Fruit fly (Drosophila melanogaster) whole organism, embryonic: ENCODE results near the gene pbl.

ENCODE experiments used
- Antp ChIP-seq: fragments of 200-800 bp; sonication (Bioruptor generic); optimal IDR thresholded peaks from 3 replicates; lab custom pipeline; 2016; ENCODE audit warnings: missing biosample characterization, missing genetic modification characterization
- Asciz ChIP-seq: fragments of 200-800 bp; sonication (Bioruptor generic); optimal IDR thresholded peaks from 2 replicates; lab custom pipeline; 2017; ENCODE audit warnings: missing biosample characterization, mild to moderate bottlenecking, missing genetic modification characterization, missing genetic modification reagents
- Atf3 ChIP-seq: fragments of 200-800 bp; sonication (Bioruptor generic); optimal IDR thresholded peaks from 3 replicates; lab custom pipeline; 2016; ENCODE audit warnings: missing biosample characterization, missing genetic modification characterization
- Atf6 ChIP-seq: fragments of 200-800 bp; sonication (Bioruptor generic); IDR thresholded peaks from 2 replicates; pipeline ENCODE4 v1.3.6; 2022; ENCODE audit warnings: missing biosample characterization, missing genetic modification characterization
- Awh ChIP-seq: fragments of 200-800 bp; sonication (Bioruptor generic); IDR thresholded peaks from 2 replicates; pipeline ENCODE4, ENCODE4 v1.3.6; 2022; ENCODE audit warnings: missing biosample characterization, missing genetic modification characterization
- Bteb2 ChIP-seq: fragments of 200-800 bp; sonication (Bioruptor generic); optimal IDR thresholded peaks from 2 replicates; lab custom pipeline; 2016; ENCODE audit warnings: missing biosample characterization, missing genetic modification characterization
- CG10209 ChIP-seq: fragments of 200-800 bp; sonication (Bioruptor generic); optimal IDR thresholded peaks from 3 replicates; lab custom pipeline; 2017; ENCODE audit warnings: missing biosample characterization, mild to moderate bottlenecking, missing genetic modification characterization, missing genetic modification reagents
- CG10274 ChIP-seq: fragments of 200-800 bp; sonication (Bioruptor generic); optimal IDR thresholded peaks from 3 replicates; lab custom pipeline; 2017; ENCODE audit warnings: missing biosample characterization, mild to moderate bottlenecking, missing genetic modification characterization
- CG11696 ChIP-seq: fragments of 200-800 bp; sonication (Bioruptor generic); IDR thresholded peaks from 2 replicates; pipeline ENCODE4 v1.3.6; 2022; ENCODE audit warnings: missing biosample characterization, missing genetic modification characterization
- CG12299 ChIP-seq: fragments of 200-800 bp; sonication (Bioruptor generic); optimal IDR thresholded peaks from 2 replicates; lab custom pipeline; 2018; ENCODE audit warnings: missing biosample characterization, mild to moderate bottlenecking, missing genetic modification characterization
- CG13894 ChIP-seq: fragments of 200-800 bp; sonication (Bioruptor generic); optimal IDR thresholded peaks from 3 replicates; lab custom pipeline; 2018; ENCODE audit warnings: missing biosample characterization, mild to moderate bottlenecking, missing genetic modification characterization, moderate library complexity
- CG15011 ChIP-seq: fragments of 200-800 bp; sonication (Bioruptor generic); optimal IDR thresholded peaks from 3 replicates; lab custom pipeline; 2018; ENCODE audit warnings: missing biosample characterization, mild to moderate bottlenecking, missing genetic modification characterization
- CG17802 ChIP-seq: fragments of 200-800 bp; sonication (Bioruptor generic); optimal IDR thresholded peaks from 2 replicates; lab custom pipeline; 2018; ENCODE audit warnings: missing biosample characterization, mild to moderate bottlenecking, missing genetic modification characterization, moderate library complexity
- CG18599 ChIP-seq: fragments of 200-800 bp; sonication (Bioruptor generic); optimal IDR thresholded peaks from 3 replicates; lab custom pipeline; 2017; ENCODE audit warnings: missing biosample characterization, missing genetic modification characterization, mild to moderate bottlenecking, moderate library complexity, missing genetic modification reagents
- CG2199 ChIP-seq: fragments of 200-800 bp; sonication (Bioruptor generic); IDR thresholded peaks from 3 replicates; pipeline ENCODE4 v1.3.6; 2022; ENCODE audit warnings: missing biosample characterization, missing genetic modification characterization
- CG2202 ChIP-seq: fragments of 200-800 bp; sonication (Bioruptor generic); optimal IDR thresholded peaks from 2 replicates; lab custom pipeline; 2018; ENCODE audit warnings: missing biosample characterization, mild to moderate bottlenecking, missing genetic modification characterization
- CG2889 ChIP-seq: fragments of 200-800 bp; sonication (Bioruptor generic); IDR thresholded peaks from 3 replicates; pipeline ENCODE4 v1.3.6; 2022; ENCODE audit warnings: missing biosample characterization, missing genetic modification characterization
- CG30020 ChIP-seq: fragments of 200-800 bp; optimal IDR thresholded peaks from 2 replicates; lab custom pipeline; 2019; ENCODE audit warnings: missing biosample characterization, mild to moderate bottlenecking, missing genetic modification characterization, moderate library complexity
- CG3407 ChIP-seq: fragments of 200-800 bp; sonication (Bioruptor generic); optimal IDR thresholded peaks from 2 replicates; lab custom pipeline; 2018; ENCODE audit warnings: missing biosample characterization, mild to moderate bottlenecking, missing genetic modification characterization
- CG5180 ChIP-seq: fragments of 200-800 bp; sonication (Bioruptor generic); optimal IDR thresholded peaks from 3 replicates; lab custom pipeline; 2017; ENCODE audit warnings: missing biosample characterization, missing genetic modification characterization, mild to moderate bottlenecking, moderate library complexity, missing genetic modification reagents
- CG6765 ChIP-seq: fragments of 200-800 bp; sonication (Bioruptor generic); optimal IDR thresholded peaks from 3 replicates; lab custom pipeline; 2017; ENCODE audit warnings: missing biosample characterization, mild to moderate bottlenecking, missing genetic modification characterization
- CG7786 ChIP-seq: fragments of 200-800 bp; sonication (Bioruptor generic); optimal IDR thresholded peaks from 2 replicates; lab custom pipeline; 2016; ENCODE audit warnings: missing biosample characterization, missing genetic modification characterization
- CG7963 ChIP-seq: fragments of 200-800 bp; sonication (Bioruptor generic); IDR thresholded peaks from 3 replicates; pipeline ENCODE4 v1.3.6; 2022; ENCODE audit warnings: missing biosample characterization, missing genetic modification characterization; ENCODE audit not compliant: partially characterized antibody
- CG8089 ChIP-seq: fragments of 200-800 bp; sonication (Bioruptor generic); optimal IDR thresholded peaks from 3 replicates; lab custom pipeline; 2016; ENCODE audit warnings: missing biosample characterization, missing genetic modification characterization
- CG9876 ChIP-seq: fragments of 200-800 bp; sonication (Bioruptor generic); optimal IDR thresholded peaks from 2 replicates; lab custom pipeline; 2016; ENCODE audit warnings: missing biosample characterization, missing genetic modification characterization
- Drgx ChIP-seq: fragments of 200-800 bp; sonication (Bioruptor generic); IDR thresholded peaks from 2 replicates; pipeline ENCODE4 v1.3.6; 2022; ENCODE audit warnings: missing biosample characterization, missing genetic modification characterization
- Ets97D ChIP-seq: fragments of 200-800 bp; sonication (Bioruptor generic); optimal IDR thresholded peaks from 3 replicates; lab custom pipeline; 2016; ENCODE audit warnings: missing biosample characterization, missing genetic modification characterization
- GATAe ChIP-seq: fragments of 200-800 bp; sonication (Bioruptor generic); conservative IDR thresholded peaks from 2 replicates; pipeline ENCODE4 v1.3.6; 2022; ENCODE audit warnings: missing biosample characterization, missing genetic modification characterization
- Gug ChIP-seq: fragments of 200-800 bp; sonication (Bioruptor generic); IDR thresholded peaks from 4 replicates; pipeline ENCODE4 v1.3.6; 2022; ENCODE audit warnings: missing biosample characterization, missing genetic modification characterization
- Hr51 ChIP-seq, 2 experiments: fragments of 200-800 bp; sonication (Bioruptor generic); optimal IDR thresholded peaks; 2 replicates in 1 of 2; 3 replicates in 1 of 2; lab custom pipeline; 2016 to 2018; ENCODE audit warnings: missing biosample characterization in 2 of 2, missing genetic modification characterization in 2 of 2, mild to moderate bottlenecking in 1 of 2, moderate library complexity in 1 of 2
- Mad ChIP-seq: fragments of 200-800 bp; sonication (Bioruptor generic); optimal IDR thresholded peaks from 2 replicates; lab custom pipeline; 2016; ENCODE audit warnings: missing biosample characterization, missing genetic modification characterization
- NFAT ChIP-seq: fragments of 200-800 bp; sonication (Bioruptor generic); IDR thresholded peaks from 2 replicates; pipeline ENCODE4 v1.3.6; 2022; ENCODE audit warnings: missing biosample characterization, missing genetic modification characterization
- NK7.1 ChIP-seq: fragments of 200-800 bp; sonication (Bioruptor generic); optimal IDR thresholded peaks from 3 replicates; lab custom pipeline; 2016; ENCODE audit warnings: missing biosample characterization, missing genetic modification characterization
- Optix ChIP-seq: fragments of 200-800 bp; sonication (Bioruptor generic); IDR thresholded peaks from 3 replicates; pipeline ENCODE4 v1.3.6; 2022; ENCODE audit warnings: missing biosample characterization, missing genetic modification characterization
- Scr ChIP-seq: fragments of 200-800 bp; sonication (Bioruptor generic); IDR thresholded peaks from 2 replicates; pipeline ENCODE4 v1.3.6; 2022; ENCODE audit warnings: missing biosample characterization, missing genetic modification characterization; ENCODE audit not compliant: partially characterized antibody
- Stat92E ChIP-seq, 3 experiments: fragments of >200 bp in 2 of 3; fragments of 200-800 bp in 1 of 3; sonication (Bioruptor generic) in 1 of 3; optimal IDR thresholded peaks; 2 replicates each; lab custom pipeline; 2017 to 2019; ENCODE audit warnings: missing biosample characterization in 3 of 3, missing genetic modification characterization in 3 of 3, mild to moderate bottlenecking in 1 of 3, moderate library complexity in 1 of 3
- ap ChIP-seq: fragments of 200-800 bp; sonication (Bioruptor generic); IDR thresholded peaks from 2 replicates; pipeline ENCODE4 v1.3.6; 2022; ENCODE audit warnings: missing biosample characterization, missing genetic modification characterization
- cg ChIP-seq: fragments of 200-800 bp; sonication (Bioruptor generic); optimal IDR thresholded peaks from 3 replicates; lab custom pipeline; 2019; ENCODE audit warnings: missing biosample characterization, mild to moderate bottlenecking, missing genetic modification characterization, moderate library complexity
- corto ChIP-seq: fragments of 200-800 bp; sonication (Bioruptor generic); optimal IDR thresholded peaks from 2 replicates; lab custom pipeline; 2016; ENCODE audit warnings: missing biosample characterization, mild to moderate bottlenecking, missing genetic modification characterization, moderate library complexity
- crc ChIP-seq: fragments of 200-800 bp; sonication (Bioruptor generic); optimal IDR thresholded peaks from 2 replicates; lab custom pipeline; 2016; ENCODE audit warnings: missing biosample characterization, missing genetic modification characterization
- hbn ChIP-seq: fragments of 200-800 bp; sonication (Bioruptor generic); IDR thresholded peaks from 2 replicates; pipeline ENCODE4 v1.3.6; 2022; ENCODE audit warnings: missing biosample characterization, missing genetic modification characterization; ENCODE audit not compliant: partially characterized antibody
- jumu ChIP-seq: fragments of 200-800 bp; sonication (Bioruptor generic); optimal IDR thresholded peaks from 3 replicates; lab custom pipeline; 2016; ENCODE audit warnings: missing biosample characterization, missing genetic modification characterization
- luna ChIP-seq: fragments of 200-800 bp; sonication (Bioruptor generic); optimal IDR thresholded peaks from 2 replicates; lab custom pipeline; 2016; ENCODE audit warnings: missing biosample characterization, missing genetic modification characterization
- maf-S ChIP-seq: fragments of 200-800 bp; sonication (Bioruptor generic); optimal IDR thresholded peaks from 2 replicates; lab custom pipeline; 2016; ENCODE audit warnings: missing biosample characterization, missing genetic modification characterization
- pb ChIP-seq: fragments of 200-800 bp; sonication (Bioruptor generic); optimal IDR thresholded peaks from 3 replicates; lab custom pipeline; 2016; ENCODE audit warnings: missing biosample characterization, missing genetic modification characterization
- sd ChIP-seq: fragments of 200-800 bp; sonication (Bioruptor generic); optimal IDR thresholded peaks from 3 replicates; lab custom pipeline; 2018; ENCODE audit warnings: missing biosample characterization, mild to moderate bottlenecking, missing genetic modification characterization, moderate library complexity
- sens-2 ChIP-seq: fragments of 200-800 bp; sonication (Bioruptor generic); IDR thresholded peaks from 2 replicates; pipeline ENCODE4 v1.3.6; 2022; ENCODE audit warnings: missing biosample characterization, missing genetic modification characterization
- tap ChIP-seq: fragments of 200-800 bp; optimal IDR thresholded peaks from 3 replicates; lab custom pipeline; 2019; ENCODE audit warnings: missing biosample characterization, mild to moderate bottlenecking, missing genetic modification characterization, moderate library complexity
- tin ChIP-seq: fragments of 200-800 bp; sonication (Bioruptor generic); optimal IDR thresholded peaks from 3 replicates; lab custom pipeline; 2016; ENCODE audit warnings: missing biosample characterization, missing genetic modification characterization
- toy ChIP-seq: fragments of 200-800 bp; sonication (Bioruptor generic); IDR thresholded peaks from 2 replicates; pipeline ENCODE4 v1.3.6; 2022; ENCODE audit warnings: missing biosample characterization, missing genetic modification characterization
- zf30C ChIP-seq: fragments of 200-800 bp; sonication (Bioruptor generic); optimal IDR thresholded peaks from 3 replicates; lab custom pipeline; 2018; ENCODE audit warnings: missing biosample characterization, mild to moderate bottlenecking, missing genetic modification characterization

pbl gene

DNA sequence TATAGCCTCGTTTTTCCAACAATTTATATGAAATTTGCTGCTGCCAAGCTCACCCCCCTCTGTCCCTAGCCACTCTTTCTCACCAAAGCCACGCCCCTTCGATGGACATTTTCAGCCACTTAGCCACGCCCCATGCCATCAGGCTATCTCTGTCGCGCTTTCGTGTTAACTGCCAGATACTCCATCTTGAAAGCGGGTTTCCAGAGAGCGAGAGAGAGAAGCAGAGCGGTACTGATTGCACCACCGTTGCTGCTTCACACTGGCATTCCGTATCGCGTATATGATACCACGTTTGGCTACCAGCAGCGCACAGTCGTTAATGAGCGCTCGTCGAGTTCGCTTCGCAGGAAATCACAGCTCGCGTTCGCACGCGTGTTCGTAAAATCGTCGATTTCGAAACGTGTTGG lies 36.1 kb upstream of the pbl start, which contains the start of gene exex (continued):
- TF ChIP-seq CG3407 (GFP tag; lab: Kevin White, UChicago) (no peak), sens-2 (GFP tag; lab: Robert Waterston, UW) (no peak), crc (GFP tag; lab: Kevin White, UChicago) (no peak), Ets97D (GFP tag; lab: Kevin White, UChicago) (no peak), pb (GFP tag; lab: Kevin White, UChicago) (no peak), Bteb2 (GFP tag; lab: Kevin White, UChicago) (no peak), Atf3 (no peak), tap (tag; lab: Kevin White, UChicago) (no peak), corto (GFP tag; lab: Kevin White, UChicago) (no peak), Optix (GFP tag; lab: Robert Waterston, UW) (no peak), CG2199 (GFP tag; lab: Robert Waterston, UW) (no peak; the same call in 2 of the 3 replicates), CG5180 (GFP tag; lab: Kevin White, UChicago) (no peak), CG8089 (no peak), ap (GFP tag; lab: Robert Waterston, UW) (no peak), Mad (GFP tag; lab: Kevin White, UChicago) (no peak), zf30C (no peak), CG9876 (GFP tag; lab: Kevin White, UChicago) (no peak), NK7.1 (GFP tag; lab: Kevin White, UChicago) (no peak), Atf6 (GFP tag; lab: Robert Waterston, UW) (no peak), CG7963 (GFP tag; lab: Robert Waterston, UW) (no peak), jumu (no peak), CG10209 (GFP tag; lab: Kevin White, UChicago) (no peak), CG12299 (tag; lab: Kevin White, UChicago) (no peak), Asciz (GFP tag; lab: Kevin White, UChicago) (no peak), Drgx (GFP tag; lab: Robert Waterston, UW) (no peak), CG18599 (GFP tag; lab: Kevin White, UChicago) (peak; percentile 32), Gug (no peak), Awh (GFP tag; lab: Robert Waterston, UW) (0 out of 2 replicates have a peak, but pooled peaks have one; percentile 26), Stat92E (GFP tag; optimal IDR thresholded peaks at IDR 0.05; lab: Kevin White, UChicago) (peak in 1 of 3 experiments; percentile 82), tin (no peak), CG2202 (tag; lab: Kevin White, UChicago) (no peak), cg (GFP tag; lab: Kevin White, UChicago) (peak; percentile 27), CG17802 (no peak), GATAe (GFP tag; lab: Robert Waterston, UW) (no peak), CG30020 (tag; lab: Kevin White, UChicago) (no peak), CG10274 (GFP tag; lab: Kevin White, UChicago) (no peak), CG15011 (no peak), Antp (GFP tag; lab: Kevin White, UChicago) (no peak), Scr (GFP tag; lab: Robert Waterston, UW) (no peak), sd (tag; lab: Kevin White, UChicago) (peak; percentile 85), maf-S (GFP tag; lab: Kevin White, UChicago) (no peak), NFAT (no peak), CG6765 (GFP tag; lab: Kevin White, UChicago) (no peak), luna (GFP tag; lab: Kevin White, UChicago) (no peak), Hr51 (GFP tag; optimal IDR thresholded peaks at IDR 0.05; lab: Kevin White, UChicago) (no peak), hbn (GFP tag; lab: Robert Waterston, UW) (no peak), CG11696 (no peak), CG7786 (GFP tag; lab: Kevin White, UChicago) (no peak), CG13894 (tag; lab: Kevin White, UChicago) (no peak), toy (GFP tag; lab: Robert Waterston, UW) (no peak), CG2889 (GFP tag; lab: Robert Waterston, UW) (no peak)
